Worm (Caenorhabditis elegans): ENCODE data around the gene Y38H8A.1.
"Not testable (repeated sequence)": the region's sequence is repeated elsewhere in the genome, so short reads cannot be mapped to it uniquely, and the experiment has no call there.

DNA sequence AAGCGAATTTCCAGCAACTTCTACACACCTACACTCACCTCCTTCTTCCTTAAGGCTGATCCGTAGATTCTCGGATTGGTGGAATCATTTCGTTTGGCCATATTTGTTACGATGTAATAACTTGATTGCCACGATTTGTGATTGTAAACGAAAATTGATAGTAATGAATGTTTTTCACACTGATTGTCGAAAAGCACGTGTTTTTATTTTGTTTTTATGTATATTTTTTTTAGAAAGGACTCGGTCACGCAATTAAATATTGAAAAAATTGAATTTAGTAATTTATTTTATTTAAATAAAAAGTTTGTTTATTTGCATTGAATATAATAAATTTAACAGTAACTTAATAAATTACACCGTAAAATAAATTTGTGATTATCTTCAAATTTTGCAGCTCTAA, 48.7 kb upstream of the Y38H8A.1 start, which contains the start of gene K09B11.5:
- TF ChIP-seq him-1, W03F9.2, dao-5 (tag; optimal IDR thresholded peaks at IDR 0.05): not testable (repeated sequence)

Measured in whole organism, L4/young adult.